Worm (Caenorhabditis elegans): ENCODE data around the gene his-73.

his-73 gene

DNA sequence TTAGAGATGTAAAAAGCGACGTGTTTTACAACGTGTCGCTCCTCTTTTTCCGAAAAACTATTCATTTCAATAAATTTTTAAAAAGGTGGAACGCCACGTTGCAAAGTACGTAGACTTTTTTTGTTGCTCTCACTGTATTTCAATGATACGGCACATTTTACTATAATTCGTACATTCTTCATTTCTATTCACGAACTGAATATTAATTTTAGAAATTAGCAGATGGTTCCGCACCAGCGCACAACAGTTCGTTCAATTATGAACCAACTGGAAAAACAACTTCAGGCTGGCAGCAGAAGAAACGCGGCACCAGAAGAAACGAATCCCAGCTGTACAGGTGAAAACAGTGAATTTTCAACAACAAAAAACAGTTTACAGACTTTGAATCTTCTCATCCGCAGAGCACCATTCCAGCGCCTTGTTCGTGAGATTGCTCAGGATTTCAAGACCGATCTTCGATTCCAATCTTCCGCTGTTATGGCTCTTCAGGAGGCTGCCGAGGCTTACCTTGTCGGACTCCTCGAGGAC lies at the start of gene his-73, which contains the start of gene W09H1.4:
Gene his-73 (plus strand): TSS at position 478 of the 528 bp plus-strand sequence.
Gene W09H1.4 (plus strand): TSS at position 301 of the 528 bp plus-strand sequence.
- TF ChIP-seq ceh-13 (GFP tag; optimal IDR thresholded peaks at IDR 0.05) (no peak), hmg-4 (GFP tag; optimal IDR thresholded peaks at IDR 0.05) (no peak), flt-1 (GFP tag; IDR thresholded peaks at IDR 0.05) (no peak), ets-7 (tag; optimal IDR thresholded peaks at IDR 0.05) (no peak), aly-1 (tag; optimal IDR thresholded peaks at IDR 0.05) (no peak), F13C5.2 (tag; optimal IDR thresholded peaks at IDR 0.05) (no peak)

DNA sequence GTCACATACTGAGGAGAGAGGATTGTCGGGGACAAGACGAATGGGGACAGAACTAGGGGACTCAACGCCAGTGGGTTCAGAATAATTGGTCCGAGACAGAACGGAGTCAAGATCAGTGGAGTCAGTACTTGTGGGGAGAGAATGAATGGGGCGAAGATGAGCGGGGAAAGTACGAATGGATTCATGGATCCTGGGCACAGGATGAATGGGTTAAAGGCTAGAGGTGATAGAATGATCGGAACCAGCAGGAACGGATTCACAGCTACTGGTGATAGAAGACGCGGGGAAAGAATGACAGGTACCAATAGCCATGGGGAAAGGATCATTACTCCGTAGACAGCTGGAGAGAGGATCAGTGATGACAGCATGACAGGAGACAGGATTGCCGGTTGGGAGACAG lies 43.9 kb upstream of the his-73 start:
- TF ChIP-seq ceh-13 (GFP tag; optimal IDR thresholded peaks at IDR 0.05) (no peak), tra-4 (tag; optimal IDR thresholded peaks at IDR 0.05) (no peak), ama-1 (optimal IDR thresholded peaks at IDR 0.05) (no peak), hmg-4 (GFP tag; optimal IDR thresholded peaks at IDR 0.05) (no peak), tbx-37 (GFP tag; conservative IDR thresholded peaks at IDR 0.05) (no peak), B0310.2 (tag; optimal IDR thresholded peaks at IDR 0.05) (no peak), ceh-36 (tag; optimal IDR thresholded peaks at IDR 0.05) (no peak), aly-1 (tag; optimal IDR thresholded peaks at IDR 0.05) (no peak), tbx-11 (GFP tag; IDR thresholded peaks at IDR 0.05) (no peak)

DNA sequence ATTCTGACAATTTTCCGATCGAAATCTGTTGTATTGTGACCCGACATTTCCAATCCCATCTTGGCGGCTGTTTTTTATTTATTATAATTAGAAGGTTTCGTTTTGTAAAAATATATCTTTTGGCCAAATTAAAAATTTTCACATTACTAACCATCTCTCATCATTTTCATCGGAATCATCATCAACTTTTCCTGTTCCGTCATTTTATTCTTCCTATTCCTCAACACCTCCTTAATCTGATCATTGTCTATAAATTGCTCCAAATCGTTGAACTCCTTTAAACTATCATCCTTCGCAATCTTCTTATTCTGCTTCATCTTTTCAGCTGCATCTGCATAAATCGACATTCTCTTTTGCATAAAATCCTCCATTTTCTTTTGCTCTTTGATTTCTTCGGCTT lies 41.1 kb upstream of the his-73 start:
- TF ChIP-seq ama-1 (optimal IDR thresholded peaks at IDR 0.05) (no peak), aly-1 (tag; optimal IDR thresholded peaks at IDR 0.05) (no peak), tra-4 (tag; optimal IDR thresholded peaks at IDR 0.05) (no peak), hnd-1 (tag; optimal IDR thresholded peaks at IDR 0.05) (no peak)

DNA sequence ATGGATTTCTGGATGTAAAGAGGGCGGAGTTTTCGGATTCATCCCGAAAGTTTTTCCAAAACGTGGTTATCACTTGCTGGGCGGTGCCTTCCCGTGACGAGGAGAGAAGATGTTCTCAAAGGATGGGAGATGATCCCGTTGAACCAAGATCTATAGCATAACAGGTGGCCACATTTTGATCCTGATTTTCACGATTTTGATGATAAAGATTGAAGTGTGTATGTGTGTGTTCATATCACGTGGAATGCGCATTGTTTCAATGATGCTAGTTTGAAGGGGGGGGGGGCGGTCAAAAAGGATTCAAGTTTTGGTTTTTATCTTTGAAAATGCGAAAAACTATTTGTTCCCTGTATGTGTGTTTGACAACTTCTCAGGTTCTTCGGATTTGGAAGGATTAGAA lies 38.3 kb upstream of the his-73 start, which contains the start of gene mltn-1:
Gene mltn-1 (minus strand): TSS at position 22 of the 400 bp plus-strand sequence.
- TF ChIP-seq F13C5.2 (tag; optimal IDR thresholded peaks at IDR 0.05) (no peak), B0310.2 (tag; optimal IDR thresholded peaks at IDR 0.05) (no peak), flt-1 (GFP tag; IDR thresholded peaks at IDR 0.05) (no peak), ama-1 (optimal IDR thresholded peaks at IDR 0.05) (no peak), pes-1 (GFP tag; IDR thresholded peaks at IDR 0.05) (no peak), sea-1 (GFP tag; conservative IDR thresholded peaks at IDR 0.05) (no peak), ets-7 (tag; optimal IDR thresholded peaks at IDR 0.05) (no peak), ceh-13 (GFP tag; optimal IDR thresholded peaks at IDR 0.05) (no peak), tbx-11 (GFP tag; IDR thresholded peaks at IDR 0.05) (no peak), hmbx-1 (tag; optimal IDR thresholded peaks at IDR 0.05) (no peak), scrt-1 (GFP tag; IDR thresholded peaks at IDR 0.05) (no peak), ceh-36 (tag; optimal IDR thresholded peaks at IDR 0.05) (no peak), aly-1 (tag; optimal IDR thresholded peaks at IDR 0.05) (no peak), tra-4 (tag; optimal IDR thresholded peaks at IDR 0.05) (no peak), hnd-1 (tag; optimal IDR thresholded peaks at IDR 0.05) (no peak), hmg-4 (GFP tag; optimal IDR thresholded peaks at IDR 0.05) (no peak), tbx-37 (GFP tag; conservative IDR thresholded peaks at IDR 0.05) (no peak)

DNA sequence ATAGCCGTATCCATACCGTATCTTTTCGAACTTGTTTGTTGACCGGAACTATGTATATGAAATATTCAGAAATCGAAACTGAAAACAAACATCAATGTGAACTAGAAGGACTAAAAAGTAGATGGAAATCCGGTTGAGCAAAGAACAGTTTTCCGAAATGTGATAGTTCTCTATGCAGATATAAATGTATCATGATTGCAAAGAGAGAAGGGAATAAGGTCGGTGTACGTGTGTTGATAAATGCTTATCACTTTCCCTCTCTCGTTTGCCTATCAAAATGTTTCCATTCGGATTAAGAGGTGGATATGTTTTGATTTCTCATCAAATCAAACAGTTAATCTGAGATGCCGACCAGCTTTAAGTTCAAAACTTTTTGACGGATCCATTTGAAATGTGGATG lies 35.3 kb upstream of the his-73 start:
- TF ChIP-seq hmg-4 (GFP tag; optimal IDR thresholded peaks at IDR 0.05) (no peak), ama-1 (optimal IDR thresholded peaks at IDR 0.05) (no peak), ets-7 (tag; optimal IDR thresholded peaks at IDR 0.05) (no peak), hnd-1 (tag; optimal IDR thresholded peaks at IDR 0.05) (no peak), sea-1 (GFP tag; conservative IDR thresholded peaks at IDR 0.05) (no peak), flt-1 (GFP tag; IDR thresholded peaks at IDR 0.05) (no peak)

DNA sequence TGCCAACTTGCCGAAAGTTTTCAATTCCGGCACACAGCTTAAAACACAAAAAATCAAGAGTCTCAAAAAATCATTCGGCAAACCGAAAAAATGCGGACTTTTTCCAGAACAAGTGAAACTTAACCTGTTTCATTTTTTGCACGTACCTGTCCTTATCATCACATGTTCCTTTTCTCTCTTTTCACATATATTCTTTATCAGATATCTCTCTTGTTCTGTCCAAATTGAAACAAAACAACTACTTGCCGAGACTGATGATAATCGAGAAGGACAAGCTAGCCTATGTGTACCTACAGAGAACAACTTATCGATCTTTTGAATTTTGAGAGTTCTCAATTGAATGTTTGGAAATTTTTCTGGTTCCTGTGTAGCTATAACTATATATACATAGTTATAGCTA lies 33.5 kb upstream of the his-73 start:
- TF ChIP-seq scrt-1 (GFP tag; IDR thresholded peaks at IDR 0.05) (no peak), sea-1 (GFP tag; conservative IDR thresholded peaks at IDR 0.05) (no peak), ets-7 (tag; optimal IDR thresholded peaks at IDR 0.05) (no peak), hmg-4 (GFP tag; optimal IDR thresholded peaks at IDR 0.05) (no peak), tra-4 (tag; optimal IDR thresholded peaks at IDR 0.05) (no peak)

DNA sequence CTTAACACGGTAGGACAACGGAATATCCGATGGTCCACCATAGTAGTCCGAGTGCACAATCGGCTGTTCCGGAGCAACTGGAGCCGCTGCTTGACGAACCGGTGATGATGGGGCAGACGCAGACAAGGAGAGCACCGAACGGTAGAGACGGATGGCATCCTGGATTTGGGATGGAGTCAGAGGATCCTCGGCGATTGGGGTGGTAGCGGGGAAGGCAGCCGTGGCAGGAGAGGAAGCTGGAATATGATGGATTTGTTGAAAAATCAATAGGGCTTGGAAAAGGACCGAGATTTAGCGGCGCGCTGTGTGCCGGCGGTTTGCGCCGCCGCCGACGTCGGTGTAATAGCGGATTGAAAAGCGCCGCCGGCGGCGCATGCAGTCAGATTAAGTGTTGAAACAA lies 31.1 kb upstream of the his-73 start:
- TF ChIP-seq ets-7 (tag; optimal IDR thresholded peaks at IDR 0.05): no peak
- no peak for TF ChIP-seq tra-4 (tag; optimal IDR thresholded peaks at IDR 0.05)
- TF ChIP-seq sea-1 (GFP tag; conservative IDR thresholded peaks at IDR 0.05): no peak
- TF ChIP-seq ceh-36 (tag; optimal IDR thresholded peaks at IDR 0.05): no peak
- no peak for TF ChIP-seq aly-1 (tag; optimal IDR thresholded peaks at IDR 0.05)
- TF ChIP-seq F13C5.2 (tag; optimal IDR thresholded peaks at IDR 0.05): no peak
- no peak for TF ChIP-seq hnd-1 (tag; optimal IDR thresholded peaks at IDR 0.05)

DNA sequence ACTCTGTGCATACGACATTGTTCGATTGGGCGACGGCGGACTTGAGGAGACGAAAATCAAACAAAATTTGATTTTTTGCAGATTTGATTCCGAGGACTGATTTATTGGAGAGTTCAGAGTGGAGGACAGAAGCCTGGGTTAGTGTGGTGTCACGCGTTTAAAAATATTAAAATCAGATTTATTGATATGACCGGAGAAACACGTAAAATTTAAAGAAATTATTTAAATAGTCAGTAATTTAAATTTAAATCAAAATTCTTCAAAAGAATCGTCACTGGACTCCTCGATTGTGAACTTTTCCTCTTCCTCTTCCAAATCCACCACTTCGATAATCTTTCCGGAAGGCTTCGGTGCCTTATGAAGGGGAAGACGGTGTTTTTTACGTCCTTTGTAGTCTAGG lies 30.2 kb upstream of the his-73 start, which contains the start of gene spe-18:
Gene spe-18 (minus strand): TSS at position 101 of the 400 bp plus-strand sequence.
- TF ChIP-seq ama-1 (optimal IDR thresholded peaks at IDR 0.05) (no peak), B0310.2 (tag; optimal IDR thresholded peaks at IDR 0.05) (no peak), tbx-37 (GFP tag; conservative IDR thresholded peaks at IDR 0.05) (no peak), F13C5.2 (tag; optimal IDR thresholded peaks at IDR 0.05) (no peak), flt-1 (GFP tag; IDR thresholded peaks at IDR 0.05) (no peak), sea-1 (GFP tag; conservative IDR thresholded peaks at IDR 0.05) (no peak), ceh-36 (tag; optimal IDR thresholded peaks at IDR 0.05) (no peak), hnd-1 (tag; optimal IDR thresholded peaks at IDR 0.05) (no peak), aly-1 (tag; optimal IDR thresholded peaks at IDR 0.05) (no peak), hmg-4 (GFP tag; optimal IDR thresholded peaks at IDR 0.05) (no peak), tra-4 (tag; optimal IDR thresholded peaks at IDR 0.05) (no peak), pes-1 (GFP tag; IDR thresholded peaks at IDR 0.05) (no peak), tbx-11 (GFP tag; IDR thresholded peaks at IDR 0.05) (no peak), hmbx-1 (tag; optimal IDR thresholded peaks at IDR 0.05) (no peak), ets-7 (tag; optimal IDR thresholded peaks at IDR 0.05) (no peak), ceh-13 (GFP tag; optimal IDR thresholded peaks at IDR 0.05) (no peak), scrt-1 (GFP tag; IDR thresholded peaks at IDR 0.05) (no peak)

Measured in whole organism, early embryonic.